Fruit fly (Drosophila melanogaster): ENCODE data around the gene CG17919.
A peak's percentile ranks its signal among the peaks of the same experiment; 100 is the strongest.

CG17919 gene

DNA sequence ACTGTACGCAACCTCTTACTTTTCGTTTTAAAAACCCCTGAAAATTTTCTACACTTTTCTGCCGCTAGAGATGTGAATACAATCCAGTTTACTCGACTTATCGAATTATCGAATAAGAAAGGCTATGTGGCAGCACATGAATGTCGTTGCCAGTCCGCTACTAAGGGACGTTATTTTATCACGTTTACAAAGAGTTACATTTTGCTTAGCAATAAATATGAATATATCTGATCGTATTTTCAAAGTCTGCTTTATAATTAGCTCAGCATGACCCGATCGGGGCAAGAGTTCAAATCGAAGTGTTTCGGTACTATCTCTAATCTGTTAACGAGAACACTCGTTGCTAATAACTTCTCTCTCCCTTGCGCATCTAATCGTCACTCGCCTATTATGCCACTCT is 24.3 kb downstream of the CG17919 start, which contains the start of gene CG42724 (continued):
- TF ChIP-seq CG4282 (GFP tag; optimal IDR thresholded peaks at IDR 0.05) (peak; percentile 49), CG15011 (GFP tag; optimal IDR thresholded peaks at IDR 0.05) (no peak), Atf-2 (GFP tag; optimal IDR thresholded peaks at IDR 0.05) (peak; percentile 30), fd102C (GFP tag; optimal IDR thresholded peaks at IDR 0.05) (no peak), ems (GFP tag; optimal IDR thresholded peaks at IDR 0.05) (peak; percentile 79), usp (GFP tag; optimal IDR thresholded peaks at IDR 0.05) (no peak), CG15479 (GFP tag; optimal IDR thresholded peaks at IDR 0.05) (peak; percentile 37), lab (GFP tag; optimal IDR thresholded peaks at IDR 0.05) (no peak), Hey (tag; optimal IDR thresholded peaks at IDR 0.05) (no peak), CG12391 (tag; optimal IDR thresholded peaks at IDR 0.05) (no peak), salm (tag; optimal IDR thresholded peaks at IDR 0.05) (no peak), dpn (GFP tag; optimal IDR thresholded peaks at IDR 0.05) (peak; percentile 73 to 77), CG7745 (tag; optimal IDR thresholded peaks at IDR 0.05) (no peak), CG10462 (GFP tag; optimal IDR thresholded peaks at IDR 0.05) (no peak), Ets97D (GFP tag; optimal IDR thresholded peaks at IDR 0.05) (peak; percentile 80), CG2875 (GFP tag; optimal IDR thresholded peaks at IDR 0.05) (no peak), Hr51 (GFP tag; optimal IDR thresholded peaks at IDR 0.05) (peak in 1 of 2 experiments; percentile 58), abd-A (tag; optimal IDR thresholded peaks at IDR 0.05) (no peak), Drgx (GFP tag; IDR thresholded peaks at IDR 0.05) (no peak), ara (GFP tag; IDR thresholded peaks at IDR 0.05) (0 out of 2 replicates have a peak, but pooled peaks have one; percentile 27), Fer3 (tag; optimal IDR thresholded peaks at IDR 0.05) (no peak), nerfin-2 (GFP tag; IDR thresholded peaks at IDR 0.05; ENCODE audit: partially characterized antibody) (no peak), CG18599 (GFP tag; optimal IDR thresholded peaks at IDR 0.05) (no peak), CG14860 (GFP tag; IDR thresholded peaks at IDR 0.05; ENCODE audit: partially characterized antibody) (no peak), CG14710 (tag; optimal IDR thresholded peaks at IDR 0.05) (no peak), Gsc (GFP tag; IDR thresholded peaks at IDR 0.05) (no peak), hb (GFP tag; IDR thresholded peaks at IDR 0.05; ENCODE audit: partially characterized antibody) (no peak), kah (GFP tag; optimal IDR thresholded peaks at IDR 0.05) (no peak), B-H2 (GFP tag; optimal IDR thresholded peaks at IDR 0.05) (no peak), fu2 (GFP tag; optimal IDR thresholded peaks at IDR 0.05) (peak; percentile 78), CG9876 (GFP tag; optimal IDR thresholded peaks at IDR 0.05) (peak; percentile 75), CG9609 (GFP tag; optimal IDR thresholded peaks at IDR 0.05) (peak; percentile 68), Jarid2 (GFP tag; optimal IDR thresholded peaks at IDR 0.05) (no peak), CG13775 (GFP tag; optimal IDR thresholded peaks at IDR 0.05) (peak; percentile 36), ap (GFP tag; IDR thresholded peaks at IDR 0.05) (no peak), CG17361 (GFP tag; IDR thresholded peaks at IDR 0.05) (no peak), CG12155 (GFP tag; optimal IDR thresholded peaks at IDR 0.05) (peak; percentile 100), CG4854 (GFP tag; optimal IDR thresholded peaks at IDR 0.05) (peak; percentile 50), CG11695 (GFP tag; IDR thresholded peaks at IDR 0.05) (no peak), esg (GFP tag; conservative IDR thresholded peaks at IDR 0.05) (peak; percentile 46), CG12236 (GFP tag; optimal IDR thresholded peaks at IDR 0.05) (peak; percentile 50), CG31441 (GFP tag; IDR thresholded peaks at IDR 0.05) (no peak), Poxn (GFP tag; IDR thresholded peaks at IDR 0.05) (no peak), Vsx1 (GFP tag; optimal IDR thresholded peaks at IDR 0.05) (no peak), CG42726 (GFP tag; IDR thresholded peaks at IDR 0.05; ENCODE audit: partially characterized antibody) (no peak), CG8765 (GFP tag; IDR thresholded peaks at IDR 0.05) (no peak), prd (optimal IDR thresholded peaks at IDR 0.05) (no peak), prd (GFP tag; IDR thresholded peaks at IDR 0.05) (peak; percentile 78), caup (GFP tag; optimal IDR thresholded peaks at IDR 0.05; ENCODE audit: severe bottlenecking) (no peak), mirr (GFP tag; optimal IDR thresholded peaks at IDR 0.05) (no peak), ham (GFP tag; IDR thresholded peaks at IDR 0.05) (no peak)

All from whole organism, embryonic.